Fruit fly (Drosophila melanogaster): ENCODE measurements around the gene CG5151.

The CG5151 gene

dm6 chr3L:16157251-16158190, 7.0 kb downstream of the CG5151 start (continued):
- peak; percentile 34 for TF ChIP-seq CG4854 (GFP tag; optimal IDR thresholded peaks at IDR 0.05)
- TF ChIP-seq fd3F (GFP tag; optimal IDR thresholded peaks at IDR 0.05): peak; percentile 11
- peak; percentile 51 for TF ChIP-seq CG9727 (GFP tag; optimal IDR thresholded peaks at IDR 0.05)
- peak; percentile 65 for TF ChIP-seq CG6689 (GFP tag; IDR thresholded peaks at IDR 0.05)
- peak; percentile 64 for TF ChIP-seq lilli (GFP tag; optimal IDR thresholded peaks at IDR 0.05)
- TF ChIP-seq CG1832 (GFP tag; optimal IDR thresholded peaks at IDR 0.05): no peak
- TF ChIP-seq Hr39 (optimal IDR thresholded peaks at IDR 0.05): no peak
- no peak for TF ChIP-seq gt (GFP tag; IDR thresholded peaks at IDR 0.05)
- peak; percentile 72 for TF ChIP-seq CG2120 (GFP tag; optimal IDR thresholded peaks at IDR 0.05)
- TF ChIP-seq CG8290 (GFP tag; optimal IDR thresholded peaks at IDR 0.05): peak; percentile 10
- TF ChIP-seq CG8290 (tag; optimal IDR thresholded peaks at IDR 0.05): no peak
- no peak for TF ChIP-seq Vsx1 (GFP tag; optimal IDR thresholded peaks at IDR 0.05)
- no peak for TF ChIP-seq bigmax (GFP tag; optimal IDR thresholded peaks at IDR 0.05)
- TF ChIP-seq ap (GFP tag; IDR thresholded peaks at IDR 0.05): no peak
- TF ChIP-seq BtbVII (GFP tag; optimal IDR thresholded peaks at IDR 0.05): peak; percentile 47
- TF ChIP-seq HLH4C (GFP tag; IDR thresholded peaks at IDR 0.05; ENCODE audit: partially characterized antibody): no peak
- no peak for TF ChIP-seq Spps (tag; optimal IDR thresholded peaks at IDR 0.05)
- no peak for TF ChIP-seq zf30C (GFP tag; optimal IDR thresholded peaks at IDR 0.05)
- TF ChIP-seq nom (GFP tag; optimal IDR thresholded peaks at IDR 0.05): no peak
- no peak for TF ChIP-seq twi (tag; optimal IDR thresholded peaks at IDR 0.05)
- TF ChIP-seq MBD-R2 (GFP tag; IDR thresholded peaks at IDR 0.05): no peak
- TF ChIP-seq vfl (GFP tag; optimal IDR thresholded peaks at IDR 0.05): no peak
- TF ChIP-seq CG12155 (GFP tag; optimal IDR thresholded peaks at IDR 0.05): peak; percentile 7
- TF ChIP-seq disco-r (GFP tag; optimal IDR thresholded peaks at IDR 0.05): peak; percentile 43
- TF ChIP-seq CG8924 (tag; optimal IDR thresholded peaks at IDR 0.05): peak; percentile 51
- no peak for TF ChIP-seq Doc3 (GFP tag; IDR thresholded peaks at IDR 0.05; ENCODE audit: partially characterized antibody)
- no peak for TF ChIP-seq trh (GFP tag; optimal IDR thresholded peaks at IDR 0.05)
- TF ChIP-seq CG3847 (GFP tag; IDR thresholded peaks at IDR 0.05): no peak; the same call in 1 of the 2 replicates
- no peak for TF ChIP-seq Opbp (GFP tag; IDR thresholded peaks at IDR 0.05; ENCODE audit: partially characterized antibody)
- TF ChIP-seq CG11504 (tag; optimal IDR thresholded peaks at IDR 0.05): peak; percentile 80
- TF ChIP-seq CG3281 (GFP tag; optimal IDR thresholded peaks at IDR 0.05): peak; percentile 59
- no peak for TF ChIP-seq CG15479 (GFP tag; optimal IDR thresholded peaks at IDR 0.05)
- TF ChIP-seq CG10209 (GFP tag; optimal IDR thresholded peaks at IDR 0.05): peak; percentile 50
- peak; percentile 0 for TF ChIP-seq kay (GFP tag; optimal IDR thresholded peaks at IDR 0.05)
- peak; percentile 34 for TF ChIP-seq trem (tag; optimal IDR thresholded peaks at IDR 0.05)
- TF ChIP-seq tna (GFP tag; IDR thresholded peaks at IDR 0.05; ENCODE audit: partially characterized antibody): 0 out of 2 replicates have a peak, but pooled peaks have one; percentile 15
- no peak for TF ChIP-seq gcm2 (GFP tag; optimal IDR thresholded peaks at IDR 0.05)
- TF ChIP-seq nmo (GFP tag; optimal IDR thresholded peaks at IDR 0.05): peak; percentile 72
- no peak for TF ChIP-seq Hmx (GFP tag; optimal IDR thresholded peaks at IDR 0.05)
- TF ChIP-seq tio (GFP tag; optimal IDR thresholded peaks at IDR 0.05): peak; percentile 64
- TF ChIP-seq br (optimal IDR thresholded peaks at IDR 0.05): no peak
- TF ChIP-seq CG2199 (GFP tag; IDR thresholded peaks at IDR 0.05): no peak
- no peak for TF ChIP-seq ken (GFP tag; IDR thresholded peaks at IDR 0.05)
- TF ChIP-seq CG1792 (GFP tag; optimal IDR thresholded peaks at IDR 0.05): no peak
- no peak for TF ChIP-seq Taf1 (GFP tag; IDR thresholded peaks at IDR 0.05)
- TF ChIP-seq Trl (optimal IDR thresholded peaks at IDR 0.05): no peak
- TF ChIP-seq Trl (GFP tag; optimal IDR thresholded peaks at IDR 0.05): peak; percentile 39
- TF ChIP-seq pho (GFP tag; optimal IDR thresholded peaks at IDR 0.05): peak; percentile 39
- TF ChIP-seq CG7963 (GFP tag; IDR thresholded peaks at IDR 0.05; ENCODE audit: partially characterized antibody): no peak
- peak; percentile 74 for TF ChIP-seq phol (tag; optimal IDR thresholded peaks at IDR 0.05)
